Worm (Caenorhabditis elegans) whole organism, early embryonic: Measurements from ENCODE around the gene T15B7.15.
A peak's percentile ranks its signal among the peaks of the same experiment; 100 is the strongest.

ENCODE experiments used
- B0310.2 ChIP-seq: sonication (generic microtip); optimal IDR thresholded peaks from 2 replicates; lab custom pipeline; 2016; ENCODE audit warnings: mild to moderate bottlenecking, missing genetic modification characterization, missing compliant biosample characterization
- F13C5.2 ChIP-seq: sonication (generic microtip); optimal IDR thresholded peaks from 2 replicates; lab custom pipeline; 2017; ENCODE audit warnings: mild to moderate bottlenecking, missing genetic modification characterization, inconsistent platforms, missing compliant biosample characterization
- aly-1 ChIP-seq: sonication (generic microtip); optimal IDR thresholded peaks from 2 replicates; lab custom pipeline; 2016; ENCODE audit warnings: missing genetic modification characterization, missing compliant biosample characterization
- ama-1 ChIP-seq: fragments of 150-350 bp; optimal IDR thresholded peaks from 2 replicates; lab custom pipeline; 2014
- ceh-13 ChIP-seq: fragments of 200-800 bp; sonication (Bioruptor generic); optimal IDR thresholded peaks from 2 replicates; lab custom pipeline; 2018; ENCODE audit warnings: mild to moderate bottlenecking, missing genetic modification characterization, missing compliant biosample characterization
- ceh-36 ChIP-seq: sonication (generic microtip); optimal IDR thresholded peaks from 2 replicates; lab custom pipeline; 2016; ENCODE audit warnings: missing genetic modification characterization, inconsistent platforms, missing compliant biosample characterization
- ets-7 ChIP-seq: sonication (generic microtip); optimal IDR thresholded peaks from 2 replicates; lab custom pipeline; 2016; ENCODE audit warnings: missing genotype, missing genetic modification characterization, missing compliant biosample characterization
- flt-1 ChIP-seq: fragments of 200-800 bp; sonication (Bioruptor generic); IDR thresholded peaks from 2 replicates; pipeline ENCODE4 v1.3.6; 2022; ENCODE audit warnings: missing genetic modification characterization, missing compliant biosample characterization
- hmbx-1 ChIP-seq: sonication (generic microtip); optimal IDR thresholded peaks from 2 replicates; lab custom pipeline; 2016; ENCODE audit warnings: mild to moderate bottlenecking, missing genetic modification characterization, missing compliant biosample characterization
- hmg-4 ChIP-seq: fragments of 200-800 bp; sonication (Bioruptor generic); optimal IDR thresholded peaks from 2 replicates; lab custom pipeline; 2018; ENCODE audit warnings: mild to moderate bottlenecking, missing genetic modification characterization, missing compliant biosample characterization
- hnd-1 ChIP-seq: sonication (generic microtip); optimal IDR thresholded peaks from 2 replicates; lab custom pipeline; 2016; ENCODE audit warnings: missing genetic modification characterization, missing compliant biosample characterization
- pes-1 ChIP-seq: fragments of 200-800 bp; sonication (Bioruptor generic); IDR thresholded peaks from 2 replicates; pipeline ENCODE4 v1.3.6; 2022; ENCODE audit warnings: missing genetic modification reagents, missing genetic modification characterization, missing compliant biosample characterization
- scrt-1 ChIP-seq: fragments of 200-800 bp; sonication (Bioruptor generic); IDR thresholded peaks from 2 replicates; pipeline ENCODE4 v1.3.6; 2022; ENCODE audit warnings: missing genetic modification characterization, missing compliant biosample characterization
- sea-1 ChIP-seq: fragments of 200-800 bp; sonication (Bioruptor generic); conservative IDR thresholded peaks from 2 replicates; pipeline ENCODE4 v1.3.6; 2022; ENCODE audit warnings: missing genetic modification characterization, missing compliant biosample characterization
- tbx-11 ChIP-seq: fragments of 200-800 bp; sonication (Bioruptor generic); IDR thresholded peaks from 2 replicates; pipeline ENCODE4 v1.3.6; 2022; ENCODE audit warnings: missing genetic modification characterization, missing compliant biosample characterization
- tbx-37 ChIP-seq: fragments of 200-800 bp; sonication (Bioruptor generic); conservative IDR thresholded peaks from 2 replicates; pipeline ENCODE4 v1.3.6; 2022; ENCODE audit warnings: missing genetic modification reagents, missing genetic modification characterization, missing compliant biosample characterization
- tra-4 ChIP-seq: sonication (generic microtip); optimal IDR thresholded peaks from 2 replicates; lab custom pipeline; 2017; ENCODE audit warnings: missing genetic modification characterization, missing compliant biosample characterization

T15B7.15 gene

ce11 chrV:6838599-6838998, at the start of gene T15B7.15:
Gene T15B7.15, minus strand, starts transcription at chrV:6838665.
- TF ChIP-seq pes-1 (GFP tag; lab: Robert Waterston, UW) (no peak), sea-1 (GFP tag; lab: Robert Waterston, UW) (no peak), flt-1 (GFP tag; lab: Robert Waterston, UW) (no peak), ama-1 (no peak), aly-1 (tag; lab: Kevin White, UChicago) (no peak)

- TF ChIP-seq sea-1 (GFP tag; lab: Robert Waterston, UW): no peak
- TF ChIP-seq F13C5.2: no peak
- TF ChIP-seq flt-1 (GFP tag; lab: Robert Waterston, UW): no peak
- no peak for TF ChIP-seq tra-4 (tag; lab: Kevin White, UChicago)
- no peak for TF ChIP-seq ceh-36 (tag; lab: Kevin White, UChicago)
- TF ChIP-seq tbx-11: no peak
- TF ChIP-seq hmbx-1: no peak
These were observed 46.6 kb upstream of the T15B7.15 start for ce11 chrV:6885070-6885469.

- no peak for TF ChIP-seq scrt-1 (GFP tag; lab: Robert Waterston, UW)
- no peak for TF ChIP-seq ceh-13 (GFP tag; lab: Kevin White, UChicago)
- TF ChIP-seq pes-1 (GFP tag; lab: Robert Waterston, UW): no peak
- no peak for TF ChIP-seq tbx-37 (GFP tag; lab: Robert Waterston, UW)
- no peak for TF ChIP-seq F13C5.2
- no peak for TF ChIP-seq aly-1 (tag; lab: Kevin White, UChicago)
- TF ChIP-seq ceh-36 (tag; lab: Kevin White, UChicago): no peak
- TF ChIP-seq hmg-4 (GFP tag; lab: Kevin White, UChicago): no peak
- no peak for TF ChIP-seq sea-1 (GFP tag; lab: Robert Waterston, UW)
- TF ChIP-seq tbx-11: no peak
- no peak for TF ChIP-seq ama-1
- TF ChIP-seq hnd-1 (tag; lab: Kevin White, UChicago): no peak
- no peak for TF ChIP-seq hmbx-1
- TF ChIP-seq B0310.2: no peak
- TF ChIP-seq flt-1 (GFP tag; lab: Robert Waterston, UW): no peak
- no peak for TF ChIP-seq tra-4 (tag; lab: Kevin White, UChicago)
These were observed 44.0 kb upstream of the T15B7.15 start for ce11 chrV:6882452-6882939.

- TF ChIP-seq ceh-13 (GFP tag; lab: Kevin White, UChicago) (no peak), sea-1 (GFP tag; lab: Robert Waterston, UW) (no peak), tbx-37 (GFP tag; lab: Robert Waterston, UW) (no peak), B0310.2 (no peak), pes-1 (GFP tag; lab: Robert Waterston, UW) (no peak), F13C5.2 (no peak), hnd-1 (tag; lab: Kevin White, UChicago) (no peak), tbx-11 (no peak), ets-7 (no peak), aly-1 (tag; lab: Kevin White, UChicago) (no peak)
These were observed 43.3 kb upstream of the T15B7.15 start for ce11 chrV:6881735-6882134.

- TF ChIP-seq sea-1 (GFP tag; lab: Robert Waterston, UW) (no peak), pes-1 (GFP tag; lab: Robert Waterston, UW) (no peak), ets-7 (no peak), scrt-1 (GFP tag; lab: Robert Waterston, UW) (no peak), ceh-13 (GFP tag; lab: Kevin White, UChicago) (no peak), F13C5.2 (no peak), ceh-36 (tag; lab: Kevin White, UChicago) (no peak), B0310.2 (no peak), tbx-37 (GFP tag; lab: Robert Waterston, UW) (no peak), hmbx-1 (no peak), tbx-11 (no peak), flt-1 (GFP tag; lab: Robert Waterston, UW) (no peak), hmg-4 (GFP tag; lab: Kevin White, UChicago) (no peak), tra-4 (tag; lab: Kevin White, UChicago) (no peak), ama-1 (no peak), hnd-1 (tag; lab: Kevin White, UChicago) (no peak), aly-1 (tag; lab: Kevin White, UChicago) (no peak)
These were observed 42.6 kb upstream of the T15B7.15 start, which contains the start of gene unc-70 for ce11 chrV:6881038-6881437. Gene unc-70, plus strand, starts transcription at chrV:6881338.

ce11 chrV:6880623-6881022, 42.2 kb upstream of the T15B7.15 start:
- TF ChIP-seq hnd-1 (tag; lab: Kevin White, UChicago) (no peak), flt-1 (GFP tag; lab: Robert Waterston, UW) (peak; percentile 23; the same call in 1 of the 2 replicates), ceh-36 (tag; lab: Kevin White, UChicago) (peak; percentile 47), F13C5.2 (peak; percentile 68), ama-1 (no peak), tbx-37 (GFP tag; lab: Robert Waterston, UW) (0 out of 2 replicates have a peak, but pooled peaks have one; percentile 39), aly-1 (tag; lab: Kevin White, UChicago) (peak; percentile 46), ceh-13 (GFP tag; lab: Kevin White, UChicago) (no peak), ets-7 (no peak), tra-4 (tag; lab: Kevin White, UChicago) (no peak), hmg-4 (GFP tag; lab: Kevin White, UChicago) (peak; percentile 83), tbx-11 (no peak)

ce11 chrV:6879490-6879889, 41.0 kb upstream of the T15B7.15 start:
- TF ChIP-seq ets-7: peak; percentile 43
- TF ChIP-seq aly-1 (tag; lab: Kevin White, UChicago): peak; percentile 64
- TF ChIP-seq scrt-1 (GFP tag; lab: Robert Waterston, UW): no peak
- TF ChIP-seq F13C5.2: peak; percentile 78
- peak; percentile 58; the same call in 1 of the 2 replicates for TF ChIP-seq flt-1 (GFP tag; lab: Robert Waterston, UW)
- TF ChIP-seq sea-1 (GFP tag; lab: Robert Waterston, UW): peak; percentile 72; the same call in 1 of the 2 replicates
- TF ChIP-seq ama-1: no peak
- peak; percentile 93 for TF ChIP-seq hmg-4 (GFP tag; lab: Kevin White, UChicago)
- TF ChIP-seq B0310.2: no peak
- no peak for TF ChIP-seq ceh-13 (GFP tag; lab: Kevin White, UChicago)
- no peak for TF ChIP-seq tbx-37 (GFP tag; lab: Robert Waterston, UW)
- no peak for TF ChIP-seq ceh-36 (tag; lab: Kevin White, UChicago)
- no peak for TF ChIP-seq tra-4 (tag; lab: Kevin White, UChicago)
- no peak for TF ChIP-seq hnd-1 (tag; lab: Kevin White, UChicago)
